Fruit fly (Drosophila melanogaster): Measurements from ENCODE around the gene escl.

escl gene

dm6 chr2L:11949917-11950316, 40.8 kb upstream of the escl start (continued):
- TF ChIP-seq Xbp1 (GFP tag; optimal IDR thresholded peaks at IDR 0.05) (peak; percentile 55), NC2β (GFP tag; optimal IDR thresholded peaks at IDR 0.05) (peak; percentile 8), lov (optimal IDR thresholded peaks at IDR 0.05) (no peak), lov (GFP tag; IDR thresholded peaks at IDR 0.05) (peak; percentile 74; the same call in 2 of the 3 replicates), CG7786 (GFP tag; optimal IDR thresholded peaks at IDR 0.05) (no peak), CG17829 (tag; optimal IDR thresholded peaks at IDR 0.05) (peak; percentile 12), Trl (optimal IDR thresholded peaks at IDR 0.05) (no peak), Trl (GFP tag; optimal IDR thresholded peaks at IDR 0.05) (peak; percentile 22), ttk (GFP tag; IDR thresholded peaks at IDR 0.05) (peak; percentile 64; the same call in 1 of the 2 replicates), CG14667 (GFP tag; IDR thresholded peaks at IDR 0.05) (peak; percentile 40; the same call in 1 of the 2 replicates), sisA (GFP tag; IDR thresholded peaks at IDR 0.05) (peak; percentile 56), CG4820 (GFP tag; optimal IDR thresholded peaks at IDR 0.05) (peak; percentile 30), CG17328 (GFP tag; IDR thresholded peaks at IDR 0.05) (peak; percentile 68), ems (GFP tag; optimal IDR thresholded peaks at IDR 0.05) (no peak), CG13424 (tag; optimal IDR thresholded peaks at IDR 0.05) (peak; percentile 49), CG2129 (GFP tag; IDR thresholded peaks at IDR 0.05; ENCODE audit: partially characterized antibody) (no peak), Camta (GFP tag; optimal IDR thresholded peaks at IDR 0.05) (peak; percentile 12), D19A (tag; optimal IDR thresholded peaks at IDR 0.05) (peak; percentile 36), pan (optimal IDR thresholded peaks at IDR 0.05) (no peak), pan (GFP tag; optimal IDR thresholded peaks at IDR 0.05 in 1 of 2, IDR thresholded peaks at IDR 0.05 in 1 of 2) (peak in 1 of 2 experiments; percentile 34), Sry-δ (GFP tag; optimal IDR thresholded peaks at IDR 0.05) (no peak), CG32532 (GFP tag; IDR thresholded peaks at IDR 0.05) (0 out of 2 replicates have a peak, but pooled peaks have one; percentile 17), oc (tag; optimal IDR thresholded peaks at IDR 0.05) (peak; percentile 37), CG30431 (GFP tag; optimal IDR thresholded peaks at IDR 0.05) (peak; percentile 42), jing (GFP tag; optimal IDR thresholded peaks at IDR 0.05) (peak; percentile 23), nom (GFP tag; optimal IDR thresholded peaks at IDR 0.05) (no peak), CG7839 (tag; optimal IDR thresholded peaks at IDR 0.05) (peak; percentile 55), CG11247 (GFP tag; IDR thresholded peaks at IDR 0.05) (0 out of 2 replicates have a peak, but pooled peaks have one; percentile 40), CG10979 (tag; optimal IDR thresholded peaks at IDR 0.05) (peak; percentile 55), croc (GFP tag; conservative IDR thresholded peaks at IDR 0.05) (no peak; the same call in 2 of the 3 replicates), Doc3 (GFP tag; IDR thresholded peaks at IDR 0.05; ENCODE audit: partially characterized antibody) (no peak), vvl (GFP tag; IDR thresholded peaks at IDR 0.05) (peak; percentile 57; the same call in 1 of the 2 replicates), ase (GFP tag; IDR thresholded peaks at IDR 0.05) (0 out of 3 replicates have a peak, but pooled peaks have one; percentile 17), CG11504 (tag; optimal IDR thresholded peaks at IDR 0.05) (peak; percentile 69), CG15269 (tag; optimal IDR thresholded peaks at IDR 0.05) (peak; percentile 35), tx (GFP tag; optimal IDR thresholded peaks at IDR 0.05) (peak; percentile 1), Pdp1 (GFP tag; optimal IDR thresholded peaks at IDR 0.05) (peak; percentile 20 to 21), pum (GFP tag; optimal IDR thresholded peaks at IDR 0.05) (peak; percentile 11), H2.0 (GFP tag; IDR thresholded peaks at IDR 0.05) (peak; percentile 64), CG11695 (GFP tag; IDR thresholded peaks at IDR 0.05) (0 out of 3 replicates have a peak, but pooled peaks have one; percentile 35), gem (tag; optimal IDR thresholded peaks at IDR 0.05) (peak; percentile 71), CG32772 (GFP tag; IDR thresholded peaks at IDR 0.05) (0 out of 2 replicates have a peak, but pooled peaks have one; percentile 27), CG14710 (tag; optimal IDR thresholded peaks at IDR 0.05) (peak; percentile 17), tio (GFP tag; optimal IDR thresholded peaks at IDR 0.05) (peak; percentile 22), jumu (GFP tag; optimal IDR thresholded peaks at IDR 0.05) (peak; percentile 42), CG9437 (GFP tag; optimal IDR thresholded peaks at IDR 0.05) (peak; percentile 29), dpn (GFP tag; optimal IDR thresholded peaks at IDR 0.05) (peak; percentile 23 to 30), H15 (GFP tag; IDR thresholded peaks at IDR 0.05) (0 out of 3 replicates have a peak, but pooled peaks have one; percentile 14), Ptx1 (GFP tag; IDR thresholded peaks at IDR 0.05) (peak; percentile 55), ap (GFP tag; IDR thresholded peaks at IDR 0.05) (0 out of 2 replicates have a peak, but pooled peaks have one; percentile 15), Sox100B (GFP tag; optimal IDR thresholded peaks at IDR 0.05) (peak; percentile 12)

All from whole organism, embryonic.